Worm (Caenorhabditis elegans): ENCODE measurements around the gene tcc-1.

- TF ChIP-seq ceh-44 (GFP tag; IDR thresholded peaks at IDR 0.05) (no peak), egl-27 (tag; optimal IDR thresholded peaks at IDR 0.05) (no peak), unc-62 (GFP tag; optimal IDR thresholded peaks at IDR 0.05 in 1 of 2) (no peak), unc-62 (tag; optimal IDR thresholded peaks at IDR 0.05) (no peak)
These were observed 43.7 kb downstream of the tcc-1 start for ce11 chrV:17812127-17812526.
